Worm (Caenorhabditis elegans): ENCODE results near the gene col-123.

DNA sequence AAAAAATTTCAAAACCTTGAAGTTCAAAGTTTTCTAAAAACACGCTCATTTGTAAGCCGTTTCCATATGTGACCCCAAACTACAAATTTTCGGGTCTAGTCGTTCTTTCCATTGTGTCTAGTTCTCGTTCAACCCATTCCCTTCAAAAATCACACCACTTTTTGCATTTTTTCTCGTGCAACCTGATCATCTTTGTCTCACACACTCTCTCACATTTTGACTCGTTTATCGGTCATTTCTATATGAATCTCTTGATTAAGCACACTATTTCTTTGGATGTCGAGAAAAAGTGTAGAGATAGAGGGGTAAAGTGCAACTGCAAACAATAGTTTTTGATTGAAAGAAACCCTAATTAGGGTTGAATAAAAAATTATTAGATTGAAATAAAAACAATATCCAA is 18.2 kb upstream of the col-123 start:
- TF ChIP-seq ama-1 (optimal IDR thresholded peaks at IDR 0.05) (no peak), ceh-82 (tag; optimal IDR thresholded peaks at IDR 0.05) (no peak), unc-39 (tag; optimal IDR thresholded peaks at IDR 0.05) (no peak), hlh-30 (tag; optimal IDR thresholded peaks at IDR 0.05; ENCODE audit: insufficient read depth) (peak; percentile 87), ZK546.5 (tag; optimal IDR thresholded peaks at IDR 0.05) (no peak), ceh-20 (GFP tag; IDR thresholded peaks at IDR 0.05) (no peak), nhr-102 (tag; optimal IDR thresholded peaks at IDR 0.05) (no peak), set-16 (GFP tag; IDR thresholded peaks at IDR 0.05) (no peak), hmg-1.1 (GFP tag; IDR thresholded peaks at IDR 0.05) (no peak), mdl-1 (tag; optimal IDR thresholded peaks at IDR 0.05) (peak in 1 of 2 experiments; percentile 71), ces-1 (GFP tag; optimal IDR thresholded peaks at IDR 0.05) (no peak), lin-13 (GFP tag; optimal IDR thresholded peaks at IDR 0.05) (peak; percentile 44), pqm-1 (tag; optimal IDR thresholded peaks at IDR 0.05) (peak; percentile 40), spr-3 (GFP tag; optimal IDR thresholded peaks at IDR 0.05) (no peak)
